Worm (Caenorhabditis elegans) whole organism, L1 larva: Measurements from ENCODE around the gene C25F6.8.

Experiments used
- C16A3.4 ChIP-seq: fragments of 150-350 bp; optimal IDR thresholded peaks from 2 replicates; lab custom pipeline; 2014; ENCODE audit warnings: missing biosample characterization, missing genetic modification characterization
- F16B12.6 ChIP-seq: fragments of 150-350 bp; optimal IDR thresholded peaks from 2 replicates; lab custom pipeline; 2014; ENCODE audit warnings: missing biosample characterization, missing genetic modification characterization
- alr-1 ChIP-seq: fragments of 200-800 bp; sonication (Bioruptor generic); optimal IDR thresholded peaks from 2 replicates; lab custom pipeline; 2018; ENCODE audit warnings: borderline replicate concordance, mild to moderate bottlenecking, missing genetic modification characterization, missing compliant biosample characterization
- aly-2 ChIP-seq: fragments of 150-350 bp; optimal IDR thresholded peaks from 2 replicates; lab custom pipeline; 2014; ENCODE audit warnings: missing biosample characterization, missing genetic modification characterization
- blmp-1 ChIP-seq: fragments of 150-350 bp; optimal IDR thresholded peaks from 2 replicates; lab custom pipeline; 2014; ENCODE audit warnings: missing biosample characterization, missing genetic modification characterization
- ceh-63 ChIP-seq: fragments of 200-800 bp; sonication (Bioruptor generic); optimal IDR thresholded peaks from 2 replicates; lab custom pipeline; 2018; ENCODE audit warnings: mild to moderate bottlenecking, missing genetic modification characterization, missing compliant biosample characterization
- ces-1 ChIP-seq: fragments of 150-350 bp; optimal IDR thresholded peaks from 2 replicates; lab custom pipeline; 2014; ENCODE audit warnings: missing biosample characterization, missing genetic modification reagents, missing genetic modification characterization
- dpl-1 ChIP-seq, 3 experiments: fragments of 150-350 bp in 2 of 3; sonication (generic microtip) in 1 of 3; optimal IDR thresholded peaks; 2 replicates each; lab custom pipeline; 2014 to 2017; ENCODE audit warnings: missing biosample characterization in 3 of 3, missing genetic modification characterization in 3 of 3, missing genetic modification reagents in 3 of 3
- dsc-1 ChIP-seq: sonication (generic microtip); optimal IDR thresholded peaks from 2 replicates; lab custom pipeline; 2016; ENCODE audit warnings: mild to moderate bottlenecking, missing genetic modification characterization, missing compliant biosample characterization
- efl-1 ChIP-seq, 4 experiments: fragments of 150-350 bp; optimal IDR thresholded peaks in 3 of 4; peaks in 1 of 4; 1 replicate in 1 of 4; 2 replicates in 3 of 4; lab custom pipeline; 2014; ENCODE audit warnings: missing biosample characterization in 2 of 4, missing genetic modification characterization in 2 of 4, missing genetic modification reagents in 2 of 4
- egl-13 ChIP-seq: sonication (generic microtip); optimal IDR thresholded peaks from 2 replicates; lab custom pipeline; 2016; ENCODE audit warnings: missing genotype, missing genetic modification reagents, missing genetic modification characterization, missing compliant biosample characterization
- elt-2 ChIP-seq: sonication (generic microtip); optimal IDR thresholded peaks from 2 replicates; lab custom pipeline; 2016; ENCODE audit warnings: missing genetic modification characterization, mild to moderate bottlenecking, inconsistent platforms, missing compliant biosample characterization, missing genetic modification reagents
- elt-3 ChIP-seq, 6 experiments: fragments of 150-350 bp in 1 of 6; sonication (generic microtip); optimal IDR thresholded peaks; 2 replicates each; lab custom pipeline; 2017 to 2018; ENCODE audit warnings: missing biosample characterization in 6 of 6, missing genetic modification characterization in 6 of 6, inconsistent platforms in 1 of 6
- fkh-10 ChIP-seq: sonication (generic microtip); optimal IDR thresholded peaks from 2 replicates; lab custom pipeline; 2017; ENCODE audit warnings: missing biosample characterization, missing genetic modification reagents, missing genetic modification characterization
- fos-1 ChIP-seq: fragments of 150-350 bp; optimal IDR thresholded peaks from 2 replicates; lab custom pipeline; 2014; ENCODE audit warnings: missing biosample characterization, missing genetic modification characterization
- hlh-17 ChIP-seq: fragments of 200-800 bp; sonication (Bioruptor generic); optimal IDR thresholded peaks from 2 replicates; lab custom pipeline; 2018; ENCODE audit warnings: missing genetic modification characterization, mild to moderate bottlenecking, missing compliant biosample characterization, moderate library complexity, borderline replicate concordance
- irx-1 ChIP-seq: sonication (generic microtip); optimal IDR thresholded peaks from 2 replicates; lab custom pipeline; 2016; ENCODE audit warnings: missing genetic modification characterization, missing compliant biosample characterization
- jun-1 ChIP-seq: fragments of 150-350 bp; optimal IDR thresholded peaks from 2 replicates; lab custom pipeline; 2014; ENCODE audit warnings: missing biosample characterization, missing genetic modification reagents, missing genetic modification characterization
- lin-14 ChIP-seq: fragments of 200-800 bp; sonication (Bioruptor generic); optimal IDR thresholded peaks from 2 replicates; lab custom pipeline; 2018; ENCODE audit warnings: mild to moderate bottlenecking, missing genetic modification characterization, moderate library complexity, missing compliant biosample characterization
- lin-15B ChIP-seq: fragments of 150-350 bp; sonication (generic microtip); optimal IDR thresholded peaks from 3 replicates; lab custom pipeline; 2014; ENCODE audit warnings: missing biosample characterization, missing genetic modification characterization
- lin-35 ChIP-seq, 2 experiments: fragments of 150-350 bp; optimal IDR thresholded peaks; 2 replicates each; lab custom pipeline; 2014; ENCODE audit warnings: missing biosample characterization in 2 of 2, missing genetic modification characterization in 2 of 2, missing genetic modification reagents in 2 of 2
- mdl-1 ChIP-seq, 2 experiments: fragments of 150-350 bp; optimal IDR thresholded peaks; 2 replicates each; lab custom pipeline; 2014 to 2017; ENCODE audit warnings: missing biosample characterization in 2 of 2, missing genetic modification characterization in 2 of 2, inconsistent platforms in 1 of 2
- mef-2 ChIP-seq: fragments of 150-350 bp; optimal IDR thresholded peaks from 2 replicates; lab custom pipeline; 2014; ENCODE audit warnings: missing biosample characterization, missing genetic modification characterization
- mep-1 ChIP-seq: fragments of 150-350 bp; optimal IDR thresholded peaks from 2 replicates; lab custom pipeline; 2014; ENCODE audit warnings: missing biosample characterization, missing genetic modification characterization
- nhr-19 ChIP-seq: fragments of 200-800 bp; sonication (Bioruptor generic); conservative IDR thresholded peaks from 2 replicates; pipeline ENCODE4 v1.3.6; 2022; ENCODE audit warnings: missing genetic modification characterization, missing compliant biosample characterization
- nhr-20 ChIP-seq: sonication (generic microtip); optimal IDR thresholded peaks from 2 replicates; lab custom pipeline; 2016; ENCODE audit warnings: mild to moderate bottlenecking, missing genetic modification characterization, missing compliant biosample characterization
- nhr-237 ChIP-seq: fragments of 150-350 bp; optimal IDR thresholded peaks from 2 replicates; lab custom pipeline; 2014; ENCODE audit warnings: missing biosample characterization, missing genetic modification characterization
- nhr-47 ChIP-seq: sonication (generic microtip); optimal IDR thresholded peaks from 2 replicates; lab custom pipeline; 2016; ENCODE audit warnings: mild to moderate bottlenecking, missing genetic modification characterization, moderate library complexity, missing compliant biosample characterization
- nhr-71 ChIP-seq: sonication (generic microtip); optimal IDR thresholded peaks from 2 replicates; lab custom pipeline; 2016; ENCODE audit warnings: mild to moderate bottlenecking, missing genetic modification characterization, moderate library complexity, missing compliant biosample characterization
- nhr-77 ChIP-seq: fragments of 150-350 bp; optimal IDR thresholded peaks from 2 replicates; lab custom pipeline; 2014; ENCODE audit warnings: missing biosample characterization, missing genetic modification characterization
- nhr-85 ChIP-seq: sonication (generic microtip); peaks from one replicate; lab custom pipeline; 2016; ENCODE audit warnings: missing genetic modification characterization, inconsistent platforms, missing compliant biosample characterization
- nhr-90 ChIP-seq: sonication (generic microtip); optimal IDR thresholded peaks from 2 replicates; lab custom pipeline; 2016; ENCODE audit warnings: mild to moderate bottlenecking, missing genetic modification characterization, missing compliant biosample characterization; ENCODE audit not compliant: poor library complexity
- rnt-1 ChIP-seq: sonication (generic microtip); optimal IDR thresholded peaks from 2 replicates; lab custom pipeline; 2016; ENCODE audit warnings: mild to moderate bottlenecking, missing genetic modification characterization, moderate library complexity, missing compliant biosample characterization
- skn-1 ChIP-seq: fragments of 150-350 bp; optimal IDR thresholded peaks from 2 replicates; lab custom pipeline; 2014; ENCODE audit warnings: missing biosample characterization, missing genetic modification characterization
- snu-23 ChIP-seq: sonication (generic microtip); optimal IDR thresholded peaks from 2 replicates; lab custom pipeline; 2016; ENCODE audit warnings: missing genetic modification characterization, missing compliant biosample characterization
- sptf-1 ChIP-seq: fragments of 150-350 bp; optimal IDR thresholded peaks from 2 replicates; lab custom pipeline; 2014; ENCODE audit warnings: missing biosample characterization, missing genetic modification characterization
- swsn-7 ChIP-seq: sonication (generic microtip); optimal IDR thresholded peaks from 2 replicates; lab custom pipeline; 2016; ENCODE audit warnings: missing genetic modification characterization, missing compliant biosample characterization
- tlp-1 ChIP-seq: fragments of 150-350 bp; optimal IDR thresholded peaks from 2 replicates; lab custom pipeline; 2014; ENCODE audit warnings: missing biosample characterization, missing genetic modification characterization
- unc-86 ChIP-seq: sonication (generic microtip); optimal IDR thresholded peaks from 2 replicates; lab custom pipeline; 2016; ENCODE audit warnings: missing genetic modification characterization, missing compliant biosample characterization
- xbp-1 ChIP-seq: sonication (generic microtip); optimal IDR thresholded peaks from 2 replicates; lab custom pipeline; 2016; ENCODE audit warnings: missing genetic modification characterization, missing compliant biosample characterization
- zag-1 ChIP-seq: fragments of 150-350 bp; optimal IDR thresholded peaks from 2 replicates; lab custom pipeline; 2014; ENCODE audit warnings: missing biosample characterization, missing genetic modification characterization

C25F6.8 gene

ce11 chrX:5478875-5479274 is 30.8 kb downstream of the C25F6.8 start (continued):
- TF ChIP-seq ceh-63 (GFP tag; lab: Kevin White, UChicago) (no peak), unc-86 (tag; lab: Kevin White, UChicago) (no peak), nhr-237 (tag; lab: Kevin White, UChicago) (no peak), alr-1 (no peak), F16B12.6 (tag; lab: Kevin White, UChicago) (no peak), egl-13 (no peak), nhr-77 (tag; lab: Kevin White, UChicago) (no peak), dsc-1 (no peak)
- TF ChIP-seq, all 84 proteins: peak for 6

- TF ChIP-seq sptf-1 (tag; lab: Kevin White, UChicago), result no peak
- TF ChIP-seq mdl-1 (tag; optimal IDR thresholded peaks at IDR 0.05; lab: Kevin White, UChicago), result peak in 1 of 2 experiments; percentile 8
- no peak for TF ChIP-seq efl-1 (optimal IDR thresholded peaks at IDR 0.05; lab: Kevin White, UChicago)
- TF ChIP-seq efl-1 (GFP tag; optimal IDR thresholded peaks at IDR 0.05 in 1 of 2; lab: Kevin White, UChicago), result peak in 1 of 2 experiments; percentile 7
Observed at ce11 chrX:5479300-5479811, 31.3 kb downstream of the C25F6.8 start, which contains the start of gene dlg-1. dlg-1 (plus strand) TSS chrX:5479700.

- TF ChIP-seq nhr-71 (tag; lab: Kevin White, UChicago), result peak; percentile 50
- 0 out of 2 replicates have a peak, but pooled peaks have one; percentile 5 for TF ChIP-seq nhr-19
- TF ChIP-seq fos-1 (tag; lab: Kevin White, UChicago), result peak; percentile 32
- TF ChIP-seq hlh-17, result no peak
- TF ChIP-seq lin-15B (tag; lab: Kevin White, UChicago), result no peak
- no peak for TF ChIP-seq dpl-1 (GFP tag; optimal IDR thresholded peaks at IDR 0.05; lab: Kevin White, UChicago)
- TF ChIP-seq mep-1 (tag; lab: Kevin White, UChicago), result peak; percentile 46
- TF ChIP-seq lin-35 (GFP tag; optimal IDR thresholded peaks at IDR 0.05; lab: Kevin White, UChicago), result peak in 1 of 2 experiments; percentile 60
- TF ChIP-seq tlp-1 (tag; lab: Kevin White, UChicago), result no peak
- TF ChIP-seq elt-2 (tag; lab: Kevin White, UChicago), result peak; percentile 59
- peak; percentile 99 for TF ChIP-seq blmp-1 (tag; lab: Kevin White, UChicago)
- TF ChIP-seq nhr-85 (tag; lab: Kevin White, UChicago), result peak; percentile 82
- TF ChIP-seq nhr-90, result peak; percentile 11
- no peak for TF ChIP-seq rnt-1 (tag; lab: Kevin White, UChicago)
- TF ChIP-seq nhr-20 (tag; lab: Kevin White, UChicago), result peak; percentile 36
- TF ChIP-seq snu-23, result peak; percentile 11
- peak; percentile 40 for TF ChIP-seq C16A3.4 (tag; lab: Kevin White, UChicago)
- TF ChIP-seq skn-1 (tag; lab: Kevin White, UChicago), result peak; percentile 8
- TF ChIP-seq lin-14 (GFP tag; lab: Kevin White, UChicago), result peak; percentile 34
- peak; percentile 58 for TF ChIP-seq jun-1 (tag; lab: Kevin White, UChicago)
- TF ChIP-seq elt-3 (tag; optimal IDR thresholded peaks at IDR 0.05; lab: Kevin White, UChicago), result peak in 2 of 6 experiments; percentile 12 to 36
- no peak for TF ChIP-seq mef-2 (tag; lab: Kevin White, UChicago)
Observed at ce11 chrX:5479876-5480580, 32.0 kb downstream of the C25F6.8 start.

ce11 chrX:5485284-5485927 is 37.4 kb downstream of the C25F6.8 start:
- TF ChIP-seq lin-14 (GFP tag; lab: Kevin White, UChicago) (peak; percentile 42), mep-1 (tag; lab: Kevin White, UChicago) (peak; percentile 56), xbp-1 (peak; percentile 1), nhr-20 (tag; lab: Kevin White, UChicago) (peak; percentile 44), egl-13 (no peak), skn-1 (tag; lab: Kevin White, UChicago) (peak; percentile 19), C16A3.4 (tag; lab: Kevin White, UChicago) (peak; percentile 10), dsc-1 (peak; percentile 24), nhr-71 (tag; lab: Kevin White, UChicago) (peak; percentile 32), nhr-19 (peak; percentile 27), fkh-10 (GFP tag; lab: Kevin White, UChicago) (no peak), ces-1 (GFP tag; lab: Kevin White, UChicago) (no peak), nhr-237 (tag; lab: Kevin White, UChicago) (no peak), elt-2 (tag; lab: Kevin White, UChicago) (no peak), zag-1 (tag; lab: Kevin White, UChicago) (no peak), snu-23 (peak; percentile 45), mdl-1 (tag; optimal IDR thresholded peaks at IDR 0.05; lab: Kevin White, UChicago) (peak in 1 of 2 experiments; percentile 36), irx-1 (tag; lab: Kevin White, UChicago) (peak; percentile 15), aly-2 (no peak), rnt-1 (tag; lab: Kevin White, UChicago) (peak; percentile 55), nhr-47 (tag; lab: Kevin White, UChicago) (peak; percentile 23), swsn-7 (tag; lab: Kevin White, UChicago) (peak; percentile 39)
